Worm (Caenorhabditis elegans): Measurements from ENCODE around the gene ugt-29.

Gene ugt-29

DNA sequence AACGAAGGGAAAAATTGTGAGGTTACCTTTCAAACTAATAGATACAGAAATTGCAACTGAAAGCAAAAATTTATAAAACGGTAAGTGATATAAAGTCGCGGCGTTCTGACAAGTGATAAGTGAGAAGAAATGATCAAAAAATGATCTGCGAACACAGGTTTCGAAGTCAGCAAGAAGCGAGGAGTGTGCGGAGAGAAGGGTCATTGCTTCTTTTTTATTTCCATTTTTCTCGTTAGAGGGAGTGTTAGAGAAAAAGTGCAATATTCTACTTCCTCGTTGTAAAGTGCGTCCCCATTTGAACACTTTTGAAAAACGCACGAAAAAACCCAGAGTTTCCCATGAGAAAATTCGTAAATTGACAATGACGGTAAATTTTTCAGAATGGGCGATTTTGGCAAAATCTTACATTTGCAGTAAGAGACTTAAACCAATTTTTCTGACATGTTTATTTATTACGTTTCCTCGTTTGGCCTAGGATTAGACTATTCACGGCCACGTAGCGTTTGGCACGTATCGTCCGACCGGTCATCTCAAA, 22.8 kb downstream of the ugt-29 start, which contains the start of the genes fbxa-72 and srx-21 (continued):
- TF ChIP-seq unc-62 (GFP tag; optimal IDR thresholded peaks at IDR 0.05 in 1 of 2) (peak in 1 of 2 experiments; percentile 80), unc-62 (tag; optimal IDR thresholded peaks at IDR 0.05) (no peak), D1046.2 (GFP tag; IDR thresholded peaks at IDR 0.05) (no peak), zfp-3 (GFP tag; conservative IDR thresholded peaks at IDR 0.05) (no peak), rbr-2 (tag; optimal IDR thresholded peaks at IDR 0.05) (no peak), mxl-3 (GFP tag; optimal IDR thresholded peaks at IDR 0.05) (peak; percentile 36), Y75B8A.6 (GFP tag; IDR thresholded peaks at IDR 0.05) (no peak), ceh-62 (tag; optimal IDR thresholded peaks at IDR 0.05) (no peak), lin-29 (GFP tag; IDR thresholded peaks at IDR 0.05) (no peak), ZK546.5 (tag; optimal IDR thresholded peaks at IDR 0.05) (no peak), madf-5 (GFP tag; IDR thresholded peaks at IDR 0.05) (no peak), ZK337.2 (GFP tag; IDR thresholded peaks at IDR 0.05) (no peak), daf-12 (tag; optimal IDR thresholded peaks at IDR 0.05) (no peak), spr-1 (tag; optimal IDR thresholded peaks at IDR 0.05) (no peak), lin-13 (GFP tag; optimal IDR thresholded peaks at IDR 0.05) (no peak), Y5F2A.4 (GFP tag; optimal IDR thresholded peaks at IDR 0.05) (no peak), R02D3.7 (tag; optimal IDR thresholded peaks at IDR 0.05) (no peak), F49E8.2 (tag; optimal IDR thresholded peaks at IDR 0.05; ENCODE audit: borderline replicate concordance) (no peak), ceh-32 (tag; optimal IDR thresholded peaks at IDR 0.05; ENCODE audit: poor library complexity) (no peak), snpc-4 (tag; optimal IDR thresholded peaks at IDR 0.05) (no peak), ama-1 (optimal IDR thresholded peaks at IDR 0.05) (no peak), F26F4.8 (GFP tag; conservative IDR thresholded peaks at IDR 0.05) (no peak), zag-1 (tag; optimal IDR thresholded peaks at IDR 0.05) (no peak), Y105C5A.15 (GFP tag; IDR thresholded peaks at IDR 0.05) (no peak), mdl-1 (tag; optimal IDR thresholded peaks at IDR 0.05) (peak in 1 of 2 experiments; percentile 28), ces-1 (GFP tag; optimal IDR thresholded peaks at IDR 0.05) (no peak), daf-19 (GFP tag; conservative IDR thresholded peaks at IDR 0.05) (no peak), spr-3 (GFP tag; optimal IDR thresholded peaks at IDR 0.05) (no peak), nhr-41 (GFP tag; IDR thresholded peaks at IDR 0.05) (no peak), daf-8 (GFP tag; IDR thresholded peaks at IDR 0.05) (no peak), dpl-1 (GFP tag; optimal IDR thresholded peaks at IDR 0.05) (no peak), ztf-11 (tag; optimal IDR thresholded peaks at IDR 0.05) (no peak), egl-27 (tag; optimal IDR thresholded peaks at IDR 0.05) (no peak), mdt-29 (GFP tag; IDR thresholded peaks at IDR 0.05) (no peak), php-3 (GFP tag; IDR thresholded peaks at IDR 0.05) (no peak), jun-1 (tag; optimal IDR thresholded peaks at IDR 0.05) (no peak), nhr-6 (tag; optimal IDR thresholded peaks at IDR 0.05) (no peak), tag-97 (GFP tag; IDR thresholded peaks at IDR 0.05) (no peak), lin-1 (GFP tag; IDR thresholded peaks at IDR 0.05) (no peak), hlh-30 (tag; optimal IDR thresholded peaks at IDR 0.05; ENCODE audit: insufficient read depth) (no peak), nhr-111 (GFP tag; optimal IDR thresholded peaks at IDR 0.05) (no peak), hif-1 (tag; optimal IDR thresholded peaks at IDR 0.05) (peak in 1 of 2 experiments; percentile 57), F37D6.2 (tag; optimal IDR thresholded peaks at IDR 0.05) (no peak), nhr-11 (tag; optimal IDR thresholded peaks at IDR 0.05) (no peak), saeg-2 (GFP tag; IDR thresholded peaks at IDR 0.05) (no peak)
